Worm (Caenorhabditis elegans) whole organism, late embryonic: ENCODE measurements around the gene fbxa-65.

Experiments
- C08G9.2 ChIP-seq: sonication (generic microtip); optimal IDR thresholded peaks from 2 replicates; lab custom pipeline; 2016; ENCODE audit warnings: mild to moderate bottlenecking, missing genetic modification characterization, moderate library complexity, missing compliant biosample characterization
- Y22D7AL.16 ChIP-seq: sonication (generic microtip); optimal IDR thresholded peaks from 2 replicates; lab custom pipeline; 2016; ENCODE audit warnings: missing genetic modification characterization, missing compliant biosample characterization
- ama-1 ChIP-seq: fragments of 150-350 bp; optimal IDR thresholded peaks from 2 replicates; lab custom pipeline; 2014
- ceh-14 ChIP-seq: sonication (generic microtip); optimal IDR thresholded peaks from 2 replicates; lab custom pipeline; 2016; ENCODE audit warnings: missing genotype, missing genetic modification characterization, missing compliant biosample characterization
- ceh-2 ChIP-seq: sonication (generic microtip); optimal IDR thresholded peaks from 2 replicates; lab custom pipeline; 2016; ENCODE audit warnings: missing genotype, missing genetic modification characterization, missing compliant biosample characterization
- ceh-22 ChIP-seq: sonication (generic microtip); optimal IDR thresholded peaks from 2 replicates; lab custom pipeline; 2017; ENCODE audit warnings: missing biosample characterization, missing genetic modification characterization
- ceh-24 ChIP-seq: sonication (generic microtip); optimal IDR thresholded peaks from 2 replicates; lab custom pipeline; 2016; ENCODE audit warnings: mild to moderate bottlenecking, missing genetic modification characterization, missing compliant biosample characterization
- ceh-34 ChIP-seq: sonication (generic microtip); optimal IDR thresholded peaks from 2 replicates; lab custom pipeline; 2016; ENCODE audit warnings: mild to moderate bottlenecking, missing genetic modification characterization, missing compliant biosample characterization
- dmd-4 ChIP-seq: sonication (generic microtip); optimal IDR thresholded peaks from 2 replicates; lab custom pipeline; 2016; ENCODE audit warnings: borderline replicate concordance, missing genetic modification characterization, missing compliant biosample characterization
- elt-2 ChIP-seq: sonication (generic microtip); optimal IDR thresholded peaks from 2 replicates; lab custom pipeline; 2016; ENCODE audit warnings: missing genetic modification reagents, missing genetic modification characterization, missing compliant biosample characterization
- elt-4 ChIP-seq: sonication (generic microtip); optimal IDR thresholded peaks from 2 replicates; lab custom pipeline; 2016; ENCODE audit warnings: missing genetic modification characterization, missing compliant biosample characterization
- fkh-10 ChIP-seq: fragments of 150-350 bp; optimal IDR thresholded peaks from 2 replicates; lab custom pipeline; 2014; ENCODE audit warnings: missing biosample characterization, missing genetic modification reagents, missing genetic modification characterization
- hlh-13 ChIP-seq: fragments of 200-800 bp; sonication (Bioruptor generic); optimal IDR thresholded peaks from 2 replicates; lab custom pipeline; 2018; ENCODE audit warnings: mild to moderate bottlenecking, missing genetic modification characterization, missing compliant biosample characterization
- hlh-15 ChIP-seq: sonication (generic microtip); optimal IDR thresholded peaks from 2 replicates; lab custom pipeline; 2016; ENCODE audit warnings: missing genetic modification characterization, missing compliant biosample characterization
- hlh-8 ChIP-seq: sonication (generic microtip); optimal IDR thresholded peaks from 2 replicates; lab custom pipeline; 2016; ENCODE audit warnings: missing genotype, missing genetic modification characterization, missing compliant biosample characterization
- lim-6 ChIP-seq: sonication (generic microtip); optimal IDR thresholded peaks from 2 replicates; lab custom pipeline; 2016; ENCODE audit warnings: missing genetic modification characterization, missing compliant biosample characterization
- lin-11 ChIP-seq: fragments of 200-800 bp; sonication (Bioruptor generic); optimal IDR thresholded peaks from 2 replicates; lab custom pipeline; 2018; ENCODE audit warnings: mild to moderate bottlenecking, missing genetic modification characterization, missing compliant biosample characterization
- madf-2 ChIP-seq: sonication (generic microtip); optimal IDR thresholded peaks from 2 replicates; lab custom pipeline; 2017; ENCODE audit warnings: missing genetic modification characterization, missing compliant biosample characterization
- mec-3 ChIP-seq: sonication (generic microtip); optimal IDR thresholded peaks from 2 replicates; lab custom pipeline; 2016; ENCODE audit warnings: borderline replicate concordance, missing genetic modification characterization, missing compliant biosample characterization
- nfya-1 ChIP-seq: sonication (generic microtip); optimal IDR thresholded peaks from 2 replicates; lab custom pipeline; 2017; ENCODE audit warnings: missing genetic modification characterization, mild to moderate bottlenecking, missing compliant biosample characterization, antibody characterized with exemption, moderate library complexity
- nhr-232 ChIP-seq: sonication (generic microtip); optimal IDR thresholded peaks from 2 replicates; lab custom pipeline; 2016; ENCODE audit warnings: missing genetic modification characterization, missing compliant biosample characterization
- odd-2 ChIP-seq: sonication (generic microtip); optimal IDR thresholded peaks from 2 replicates; lab custom pipeline; 2017; ENCODE audit warnings: antibody characterized with exemption, mild to moderate bottlenecking, missing genetic modification characterization, missing compliant biosample characterization
- pag-3 ChIP-seq: sonication (generic microtip); optimal IDR thresholded peaks from 2 replicates; lab custom pipeline; 2016; ENCODE audit warnings: missing compliant biosample characterization, missing genetic modification characterization, borderline replicate concordance
- pat-9 ChIP-seq: fragments of 200-800 bp; sonication (Bioruptor generic); optimal IDR thresholded peaks from 2 replicates; lab custom pipeline; 2018; ENCODE audit warnings: mild to moderate bottlenecking, missing genetic modification characterization, moderate library complexity, missing compliant biosample characterization
- ref-2 ChIP-seq: sonication (generic microtip); optimal IDR thresholded peaks from 2 replicates; lab custom pipeline; 2016; ENCODE audit warnings: missing genetic modification characterization, missing compliant biosample characterization
- sox-2 ChIP-seq: fragments of 200-800 bp; sonication (Bioruptor generic); IDR thresholded peaks from 2 replicates; pipeline ENCODE4 v1.3.6; 2022; ENCODE audit warnings: missing genetic modification reagents, missing genetic modification characterization, missing compliant biosample characterization
- tbx-2 ChIP-seq: sonication (generic microtip); optimal IDR thresholded peaks from 2 replicates; lab custom pipeline; 2016; ENCODE audit warnings: missing genetic modification characterization, missing compliant biosample characterization
- ttx-3 ChIP-seq: sonication (generic microtip); optimal IDR thresholded peaks from 2 replicates; lab custom pipeline; 2016; ENCODE audit warnings: missing genetic modification reagents, missing genetic modification characterization, missing compliant biosample characterization
- unc-3 ChIP-seq, 2 experiments: fragments of 200-800 bp in 1 of 2; sonication (Bioruptor generic) in 1 of 2; sonication (generic microtip) in 1 of 2; conservative IDR thresholded peaks in 1 of 2; optimal IDR thresholded peaks in 1 of 2; 2 replicates each; pipeline versions ENCODE4 v1.3.6 to Lab custom; 2016 to 2022; ENCODE audit warnings: missing compliant biosample characterization in 2 of 2, missing genetic modification characterization in 2 of 2, missing genetic modification reagents in 1 of 2
- unc-42 ChIP-seq: sonication (generic microtip); optimal IDR thresholded peaks from 2 replicates; lab custom pipeline; 2016; ENCODE audit warnings: missing genotype, missing genetic modification characterization, missing compliant biosample characterization
- zip-5 ChIP-seq: sonication (generic microtip); optimal IDR thresholded peaks from 2 replicates; lab custom pipeline; 2016; ENCODE audit warnings: missing genetic modification characterization, missing compliant biosample characterization

Gene fbxa-65

ce11 chrV:3358267-3358666 lies 12.0 kb upstream of the fbxa-65 start, which contains the start of gene C04E12.5:
TSS of gene C04E12.5 (plus strand) at chrV:3358567.
- TF ChIP-seq ceh-2 (no peak), unc-42 (tag; lab: Kevin White, UChicago) (no peak), pag-3 (tag; lab: Kevin White, UChicago) (no peak), lin-11 (tag; lab: Kevin White, UChicago) (no peak), C08G9.2 (tag; lab: Kevin White, UChicago) (no peak), hlh-15 (tag; lab: Kevin White, UChicago) (no peak), nfya-1 (tag; lab: Kevin White, UChicago) (no peak), sox-2 (GFP tag; lab: Robert Waterston, UW) (no peak), ceh-14 (tag; lab: Kevin White, UChicago) (no peak), elt-2 (tag; lab: Kevin White, UChicago) (no peak), ceh-24 (tag; lab: Kevin White, UChicago) (no peak)
- TF ChIP-seq, all 69 proteins: peak for 0

ce11 chrV:3357106-3357505 lies 10.8 kb upstream of the fbxa-65 start, which contains the start of gene scrm-3:
TSS of gene scrm-3 (minus strand) at chrV:3357206.
- no peak for TF ChIP-seq hlh-13 (GFP tag; lab: Kevin White, UChicago)
- TF ChIP-seq unc-42 (tag; lab: Kevin White, UChicago), result no peak
- no peak for TF ChIP-seq ceh-14 (tag; lab: Kevin White, UChicago)
- no peak for TF ChIP-seq hlh-8 (tag; lab: Kevin White, UChicago)

ce11 chrV:3355544-3355943 lies 9.3 kb upstream of the fbxa-65 start:
- TF ChIP-seq elt-4 (tag; lab: Kevin White, UChicago) (no peak), unc-3 (GFP tag; conservative IDR thresholded peaks at IDR 0.05; lab: Robert Waterston, UW) (no peak), unc-3 (tag; optimal IDR thresholded peaks at IDR 0.05; lab: Kevin White, UChicago) (no peak)

ce11 chrV:3352925-3353324 lies 6.6 kb upstream of the fbxa-65 start, which contains the start of gene C17B7.12:
TSS of gene C17B7.12 (plus strand) at chrV:3353225.
- TF ChIP-seq ceh-24 (tag; lab: Kevin White, UChicago), result no peak
- TF ChIP-seq C08G9.2 (tag; lab: Kevin White, UChicago), result no peak
- no peak for TF ChIP-seq pat-9 (tag; lab: Kevin White, UChicago)
- TF ChIP-seq mec-3, result no peak
- no peak for TF ChIP-seq unc-42 (tag; lab: Kevin White, UChicago)
- no peak for TF ChIP-seq lin-11 (tag; lab: Kevin White, UChicago)
- TF ChIP-seq dmd-4 (tag; lab: Kevin White, UChicago), result no peak
- TF ChIP-seq ceh-2, result no peak
- no peak for TF ChIP-seq fkh-10 (GFP tag; lab: Kevin White, UChicago)
- TF ChIP-seq madf-2 (tag; lab: Kevin White, UChicago), result no peak
- TF ChIP-seq tbx-2 (tag; lab: Kevin White, UChicago), result no peak
- no peak for TF ChIP-seq zip-5 (tag; lab: Kevin White, UChicago)
- no peak for TF ChIP-seq ceh-22 (tag; lab: Kevin White, UChicago)
- TF ChIP-seq ttx-3 (tag; lab: Kevin White, UChicago), result no peak
- no peak for TF ChIP-seq ceh-34
- TF ChIP-seq ref-2 (tag; lab: Kevin White, UChicago), result no peak
- TF ChIP-seq ama-1 (lab: Kevin White, UChicago), result no peak
- no peak for TF ChIP-seq lim-6 (tag; lab: Kevin White, UChicago)
- TF ChIP-seq sox-2 (GFP tag; lab: Robert Waterston, UW), result no peak

ce11 chrV:3351266-3351665 lies 5.0 kb upstream of the fbxa-65 start, which contains the start of gene str-63:
TSS of gene str-63 (plus strand) at chrV:3351566.
- no peak for TF ChIP-seq odd-2 (tag; lab: Kevin White, UChicago)
- TF ChIP-seq elt-4 (tag; lab: Kevin White, UChicago), result no peak
- TF ChIP-seq Y22D7AL.16 (tag; lab: Kevin White, UChicago), result no peak
- no peak for TF ChIP-seq nhr-232 (tag; lab: Kevin White, UChicago)
- TF ChIP-seq ama-1 (lab: Kevin White, UChicago), result no peak
